Worm (Caenorhabditis elegans): ENCODE results near the gene F19B2.5.

Gene F19B2.5

ce11 chrV:20158223-20158622, 5.7 kb downstream of the F19B2.5 start, which contains the start of gene F19B2.6:
F19B2.6 (plus strand) TSS chrV:20158523.
- TF ChIP-seq ceh-58 (GFP tag; IDR thresholded peaks at IDR 0.05) = no peak
- no peak for TF ChIP-seq madf-10 (tag; optimal IDR thresholded peaks at IDR 0.05)
- TF ChIP-seq F57C9.4 (tag; optimal IDR thresholded peaks at IDR 0.05) = no peak
- TF ChIP-seq ztf-25 (GFP tag; IDR thresholded peaks at IDR 0.05) = no peak
- TF ChIP-seq madf-8 (GFP tag; conservative IDR thresholded peaks at IDR 0.05) = no peak
- no peak for TF ChIP-seq dox-1 (GFP tag; IDR thresholded peaks at IDR 0.05)
- no peak for TF ChIP-seq unc-130 (GFP tag; optimal IDR thresholded peaks at IDR 0.05)

ce11 chrV:20151855-20152254, 12.1 kb downstream of the F19B2.5 start:
- TF ChIP-seq T07F8.4 (tag; optimal IDR thresholded peaks at IDR 0.05) (no peak), rpc-1 (optimal IDR thresholded peaks at IDR 0.05) (peak; percentile 39), rpc-1 (tag; optimal IDR thresholded peaks at IDR 0.05) (peak; percentile 71), ztf-18 (tag; optimal IDR thresholded peaks at IDR 0.05) (no peak), tbp1 (GFP tag; optimal IDR thresholded peaks at IDR 0.05) (peak; percentile 64), B0261.1 (tag; optimal IDR thresholded peaks at IDR 0.05) (peak; percentile 39)

ce11 chrV:20151432-20151831, 12.5 kb downstream of the F19B2.5 start, which contains the start of gene F19B2.7:
F19B2.7 (plus strand) TSS chrV:20151732.
- TF ChIP-seq nfya-2 (GFP tag; IDR thresholded peaks at IDR 0.05) (no peak), ztf-25 (GFP tag; IDR thresholded peaks at IDR 0.05) (no peak), cebp-1 (GFP tag; IDR thresholded peaks at IDR 0.05) (no peak), cebp-1 (tag; optimal IDR thresholded peaks at IDR 0.05) (no peak), ZK185.1 (tag; optimal IDR thresholded peaks at IDR 0.05; ENCODE audit: poor library complexity, severe bottlenecking) (no peak), hmg-20 (GFP tag; IDR thresholded peaks at IDR 0.05) (no peak), sdz-38 (tag; optimal IDR thresholded peaks at IDR 0.05) (no peak), ceh-91 (GFP tag; IDR thresholded peaks at IDR 0.05) (no peak), B0019.2 (GFP tag; conservative IDR thresholded peaks at IDR 0.05) (no peak), chd-7 (tag; optimal IDR thresholded peaks at IDR 0.05) (no peak), F10E7.11 (tag; optimal IDR thresholded peaks at IDR 0.05) (no peak), F52B5.7 (tag; optimal IDR thresholded peaks at IDR 0.05) (no peak)

ce11 chrV:20147662-20148245, 16.2 kb downstream of the F19B2.5 start, which contains the start of gene Y113G7A.13:
Y113G7A.13 (plus strand) TSS chrV:20148195.
- TF ChIP-seq nhr-179 (tag; optimal IDR thresholded peaks at IDR 0.05) (no peak), nhr-80 (tag; optimal IDR thresholded peaks at IDR 0.05) (peak; percentile 79), zim-3 (tag; optimal IDR thresholded peaks at IDR 0.05) (no peak), attf-5 (GFP tag; optimal IDR thresholded peaks at IDR 0.05) (peak; percentile 41)

- TF ChIP-seq snpc-1.1 (tag; optimal IDR thresholded peaks at IDR 0.05; ENCODE audit: insufficient read depth) (peak; percentile 61), die-1 (tag; optimal IDR thresholded peaks at IDR 0.05) (no peak), snpc-4 (GFP tag; optimal IDR thresholded peaks at IDR 0.05) (no peak), snpc-4 (tag; optimal IDR thresholded peaks at IDR 0.05) (peak in 2 of 4 experiments; percentile 72 to 79)
Observed at ce11 chrV:20143711-20144110, 20.3 kb downstream of the F19B2.5 start.

- TF ChIP-seq xnd-1 (tag; optimal IDR thresholded peaks at IDR 0.05) = no peak
- no peak for TF ChIP-seq aptf-3 (GFP tag; IDR thresholded peaks at IDR 0.05)
- no peak for TF ChIP-seq ceh-91 (GFP tag; IDR thresholded peaks at IDR 0.05)
- TF ChIP-seq snpc-1.1 (tag; optimal IDR thresholded peaks at IDR 0.05; ENCODE audit: insufficient read depth) = no peak
- TF ChIP-seq ceh-27 (GFP tag; optimal IDR thresholded peaks at IDR 0.05) = no peak
- no peak for TF ChIP-seq hmg-20 (GFP tag; IDR thresholded peaks at IDR 0.05)
- TF ChIP-seq T26A5.8 (tag; optimal IDR thresholded peaks at IDR 0.05) = no peak
- no peak for TF ChIP-seq Y53F4B.3 (GFP tag; IDR thresholded peaks at IDR 0.05)
Observed at ce11 chrV:20142285-20142684, 21.7 kb downstream of the F19B2.5 start, which contains the start of gene Y113G7A.12. Y113G7A.12 (plus strand) TSS chrV:20142585.
